Fruit fly (Drosophila melanogaster): Measurements from ENCODE around the gene CG15209.

CG15209 gene

dm6 chrX:10827301-10827700, 14.7 kb upstream of the CG15209 start (continued):
- TF ChIP-seq CG32006 (GFP tag; optimal IDR thresholded peaks at IDR 0.05) (no peak), dsx (GFP tag; optimal IDR thresholded peaks at IDR 0.05; ENCODE audit: poor library complexity, severe bottlenecking) (no peak), CG1621 (tag; optimal IDR thresholded peaks at IDR 0.05) (no peak), fkh (GFP tag; optimal IDR thresholded peaks at IDR 0.05) (no peak), pdm3 (GFP tag; optimal IDR thresholded peaks at IDR 0.05) (no peak), CG34406 (GFP tag; optimal IDR thresholded peaks at IDR 0.05) (peak; percentile 19), vri (GFP tag; optimal IDR thresholded peaks at IDR 0.05) (no peak), CG11902 (GFP tag; optimal IDR thresholded peaks at IDR 0.05) (no peak), CG9139 (GFP tag; optimal IDR thresholded peaks at IDR 0.05) (no peak), Hr4 (GFP tag; optimal IDR thresholded peaks at IDR 0.05) (no peak), Eip93F (GFP tag; optimal IDR thresholded peaks at IDR 0.05) (no peak), salr (GFP tag; optimal IDR thresholded peaks at IDR 0.05) (no peak), CG8632 (GFP tag; optimal IDR thresholded peaks at IDR 0.05) (no peak), Sox15 (GFP tag; optimal IDR thresholded peaks at IDR 0.05) (no peak)

- no peak for TF ChIP-seq CG1621 (tag; optimal IDR thresholded peaks at IDR 0.05)
- TF ChIP-seq CG6854 (GFP tag; optimal IDR thresholded peaks at IDR 0.05): no peak
- TF ChIP-seq Blimp-1 (GFP tag; optimal IDR thresholded peaks at IDR 0.05): no peak
- TF ChIP-seq achi (GFP tag; optimal IDR thresholded peaks at IDR 0.05): no peak
- no peak for TF ChIP-seq Hr4 (GFP tag; optimal IDR thresholded peaks at IDR 0.05)
- TF ChIP-seq CG15336 (GFP tag; IDR thresholded peaks at IDR 0.05): no peak
- no peak for TF ChIP-seq CG6163 (GFP tag; IDR thresholded peaks at IDR 0.05)
- peak; percentile 64 for TF ChIP-seq Hr39 (GFP tag; optimal IDR thresholded peaks at IDR 0.05)
- peak; percentile 12 for TF ChIP-seq Sox102F (GFP tag; optimal IDR thresholded peaks at IDR 0.05)
- TF ChIP-seq CG32006 (GFP tag; optimal IDR thresholded peaks at IDR 0.05): no peak
- TF ChIP-seq CG11294 (GFP tag; IDR thresholded peaks at IDR 0.05): no peak
- no peak for TF ChIP-seq fd59A (GFP tag; optimal IDR thresholded peaks at IDR 0.05)
- no peak for TF ChIP-seq fd85E (GFP tag; optimal IDR thresholded peaks at IDR 0.05)
- TF ChIP-seq Eip75B (GFP tag; optimal IDR thresholded peaks at IDR 0.05): peak; percentile 4
- no peak for TF ChIP-seq CG6808 (GFP tag; optimal IDR thresholded peaks at IDR 0.05)
- TF ChIP-seq lz (GFP tag; optimal IDR thresholded peaks at IDR 0.05): peak; percentile 72
- no peak for TF ChIP-seq CG7368 (GFP tag; optimal IDR thresholded peaks at IDR 0.05)
- TF ChIP-seq CG3032 (tag; optimal IDR thresholded peaks at IDR 0.05): peak; percentile 34
- TF ChIP-seq eg (GFP tag; IDR thresholded peaks at IDR 0.05): no peak
- TF ChIP-seq CG11762 (GFP tag; optimal IDR thresholded peaks at IDR 0.05; ENCODE audit: insufficient read depth): no peak
- no peak for TF ChIP-seq net (GFP tag; optimal IDR thresholded peaks at IDR 0.05)
- no peak for TF ChIP-seq dsx (GFP tag; optimal IDR thresholded peaks at IDR 0.05; ENCODE audit: poor library complexity, severe bottlenecking)
- no peak for TF ChIP-seq CG9139 (GFP tag; optimal IDR thresholded peaks at IDR 0.05)
- TF ChIP-seq Hr38 (GFP tag; optimal IDR thresholded peaks at IDR 0.05): no peak
- TF ChIP-seq Eip78C (GFP tag): peak; percentile 75
- TF ChIP-seq salr (GFP tag; optimal IDR thresholded peaks at IDR 0.05): peak in 1 of 2 experiments; percentile 0
- TF ChIP-seq spab (GFP tag; optimal IDR thresholded peaks at IDR 0.05): no peak
- TF ChIP-seq Lpt (GFP tag; optimal IDR thresholded peaks at IDR 0.05): no peak
- TF ChIP-seq ss (GFP tag; optimal IDR thresholded peaks at IDR 0.05): no peak
- no peak for TF ChIP-seq CG11902 (GFP tag; optimal IDR thresholded peaks at IDR 0.05)
- no peak for TF ChIP-seq CG6276 (GFP tag; optimal IDR thresholded peaks at IDR 0.05)
- TF ChIP-seq topi (GFP tag; optimal IDR thresholded peaks at IDR 0.05): peak; percentile 36
- no peak for TF ChIP-seq CG8632 (GFP tag; optimal IDR thresholded peaks at IDR 0.05)
- TF ChIP-seq Ets96B (tag; optimal IDR thresholded peaks at IDR 0.05): no peak
- peak; percentile 33 for TF ChIP-seq OdsH (GFP tag; optimal IDR thresholded peaks at IDR 0.05)
- TF ChIP-seq esn (GFP tag; optimal IDR thresholded peaks at IDR 0.05): peak; percentile 64
- no peak for TF ChIP-seq svp (GFP tag)
- peak; percentile 45 for TF ChIP-seq fkh (GFP tag; optimal IDR thresholded peaks at IDR 0.05)
- TF ChIP-seq Eip93F (GFP tag; optimal IDR thresholded peaks at IDR 0.05): no peak
- TF ChIP-seq Sox14 (GFP tag; optimal IDR thresholded peaks at IDR 0.05): peak; percentile 23
- TF ChIP-seq Smox (GFP tag; optimal IDR thresholded peaks at IDR 0.05): no peak
- no peak for TF ChIP-seq vri (GFP tag; optimal IDR thresholded peaks at IDR 0.05)
- peak; percentile 76 for TF ChIP-seq CG31627 (GFP tag; optimal IDR thresholded peaks at IDR 0.05)
- no peak for TF ChIP-seq CG8319 (GFP tag; optimal IDR thresholded peaks at IDR 0.05)
- TF ChIP-seq Met (GFP tag; optimal IDR thresholded peaks at IDR 0.05): peak; percentile 49
- TF ChIP-seq CG8119 (GFP tag; IDR thresholded peaks at IDR 0.05): no peak
- TF ChIP-seq Sox15 (GFP tag; optimal IDR thresholded peaks at IDR 0.05): peak; percentile 9
These were observed 9.6 kb upstream of the CG15209 start for dm6 chrX:10832369-10832768.
